Worm (Caenorhabditis elegans) whole organism, late embryonic: ENCODE data around the gene ZK688.5.

Experiments used
- F13H6.1 ChIP-seq: sonication (generic microtip); optimal IDR thresholded peaks from 2 replicates; lab custom pipeline; 2016; ENCODE audit warnings: missing genetic modification characterization, missing compliant biosample characterization
- K02D7.2 ChIP-seq: sonication (generic microtip); optimal IDR thresholded peaks from 2 replicates; lab custom pipeline; 2017; ENCODE audit warnings: mild to moderate bottlenecking, missing genetic modification characterization, missing compliant biosample characterization
- K09A11.1 ChIP-seq: sonication (generic microtip); optimal IDR thresholded peaks from 2 replicates; lab custom pipeline; 2017; ENCODE audit warnings: antibody characterized with exemption, mild to moderate bottlenecking, missing genetic modification characterization, missing compliant biosample characterization; ENCODE audit not compliant: insufficient read depth
- T23F11.4 ChIP-seq: fragments of 200-800 bp; sonication (Bioruptor generic); optimal IDR thresholded peaks from 2 replicates; lab custom pipeline; 2018; ENCODE audit warnings: mild to moderate bottlenecking, missing genetic modification characterization, missing compliant biosample characterization
- ahr-1 ChIP-seq: sonication (generic microtip); optimal IDR thresholded peaks from 2 replicates; lab custom pipeline; 2016; ENCODE audit warnings: missing genetic modification characterization, missing compliant biosample characterization
- ama-1 ChIP-seq: fragments of 150-350 bp; optimal IDR thresholded peaks from 2 replicates; lab custom pipeline; 2014
- ceh-14 ChIP-seq: sonication (generic microtip); optimal IDR thresholded peaks from 2 replicates; lab custom pipeline; 2016; ENCODE audit warnings: missing genotype, missing genetic modification characterization, missing compliant biosample characterization
- ceh-19 ChIP-seq: fragments of 200-800 bp; sonication (Bioruptor generic); optimal IDR thresholded peaks from 2 replicates; lab custom pipeline; 2018; ENCODE audit warnings: mild to moderate bottlenecking, missing genetic modification characterization, missing compliant biosample characterization
- ceh-2 ChIP-seq: sonication (generic microtip); optimal IDR thresholded peaks from 2 replicates; lab custom pipeline; 2016; ENCODE audit warnings: missing genotype, missing genetic modification characterization, missing compliant biosample characterization
- ceh-22 ChIP-seq: sonication (generic microtip); optimal IDR thresholded peaks from 2 replicates; lab custom pipeline; 2017; ENCODE audit warnings: missing biosample characterization, missing genetic modification characterization
- ceh-24 ChIP-seq: sonication (generic microtip); optimal IDR thresholded peaks from 2 replicates; lab custom pipeline; 2016; ENCODE audit warnings: mild to moderate bottlenecking, missing genetic modification characterization, missing compliant biosample characterization
- ceh-30 ChIP-seq: fragments of 150-350 bp; optimal IDR thresholded peaks from 2 replicates; lab custom pipeline; 2014; ENCODE audit warnings: missing biosample characterization, missing genetic modification characterization
- ceh-31 ChIP-seq: sonication (generic microtip); optimal IDR thresholded peaks from 2 replicates; lab custom pipeline; 2016; ENCODE audit warnings: missing genetic modification characterization, missing compliant biosample characterization
- ceh-34 ChIP-seq: sonication (generic microtip); optimal IDR thresholded peaks from 2 replicates; lab custom pipeline; 2016; ENCODE audit warnings: mild to moderate bottlenecking, missing genetic modification characterization, missing compliant biosample characterization
- ceh-45 ChIP-seq: fragments of 200-800 bp; sonication (Bioruptor generic); IDR thresholded peaks from 2 replicates; pipeline ENCODE4 v1.3.6; 2022; ENCODE audit warnings: missing genetic modification reagents, missing genetic modification characterization, missing compliant biosample characterization
- ceh-48 ChIP-seq: sonication (generic microtip); optimal IDR thresholded peaks from 2 replicates; lab custom pipeline; 2016; ENCODE audit warnings: missing genetic modification characterization, inconsistent platforms, missing compliant biosample characterization
- ceh-6 ChIP-seq: fragments of 200-800 bp; sonication (Bioruptor generic); optimal IDR thresholded peaks from 2 replicates; lab custom pipeline; 2018; ENCODE audit warnings: mild to moderate bottlenecking, missing genetic modification characterization, missing compliant biosample characterization
- ceh-9 ChIP-seq: sonication (generic microtip); optimal IDR thresholded peaks from 2 replicates; lab custom pipeline; 2016; ENCODE audit warnings: mild to moderate bottlenecking, missing genetic modification characterization, inconsistent platforms, missing compliant biosample characterization
- che-1 ChIP-seq: sonication (generic microtip); optimal IDR thresholded peaks from 2 replicates; lab custom pipeline; 2016; ENCODE audit warnings: mild to moderate bottlenecking, missing genetic modification characterization, missing compliant biosample characterization
- elt-4 ChIP-seq: sonication (generic microtip); optimal IDR thresholded peaks from 2 replicates; lab custom pipeline; 2016; ENCODE audit warnings: missing genetic modification characterization, missing compliant biosample characterization
- ets-4 ChIP-seq: sonication (generic microtip); optimal IDR thresholded peaks from 2 replicates; lab custom pipeline; 2016; ENCODE audit warnings: missing genetic modification characterization, missing compliant biosample characterization
- eyg-1 ChIP-seq: sonication (generic microtip); optimal IDR thresholded peaks from 2 replicates; lab custom pipeline; 2016; ENCODE audit warnings: missing genotype, missing genetic modification characterization, missing compliant biosample characterization
- fkh-6 ChIP-seq: sonication (generic microtip); optimal IDR thresholded peaks from 2 replicates; lab custom pipeline; 2016; ENCODE audit warnings: missing genetic modification characterization, missing compliant biosample characterization
- hlh-30 ChIP-seq: sonication (generic microtip); optimal IDR thresholded peaks from 2 replicates; lab custom pipeline; 2017; ENCODE audit warnings: antibody characterized with exemption, missing genetic modification characterization, missing compliant biosample characterization; ENCODE audit not compliant: insufficient read depth
- hlh-6 ChIP-seq: sonication (generic microtip); optimal IDR thresholded peaks from 2 replicates; lab custom pipeline; 2016; ENCODE audit warnings: missing genotype, missing genetic modification characterization, missing compliant biosample characterization
- lim-6 ChIP-seq: sonication (generic microtip); optimal IDR thresholded peaks from 2 replicates; lab custom pipeline; 2016; ENCODE audit warnings: missing genetic modification characterization, missing compliant biosample characterization
- madf-2 ChIP-seq: sonication (generic microtip); optimal IDR thresholded peaks from 2 replicates; lab custom pipeline; 2017; ENCODE audit warnings: missing genetic modification characterization, missing compliant biosample characterization
- nfya-1 ChIP-seq: sonication (generic microtip); optimal IDR thresholded peaks from 2 replicates; lab custom pipeline; 2017; ENCODE audit warnings: missing genetic modification characterization, mild to moderate bottlenecking, missing compliant biosample characterization, antibody characterized with exemption, moderate library complexity
- nhr-11 ChIP-seq: fragments of 150-350 bp; optimal IDR thresholded peaks from 2 replicates; lab custom pipeline; 2014; ENCODE audit warnings: missing biosample characterization, missing genetic modification characterization
- nhr-232 ChIP-seq: sonication (generic microtip); optimal IDR thresholded peaks from 2 replicates; lab custom pipeline; 2016; ENCODE audit warnings: missing genetic modification characterization, missing compliant biosample characterization
- pat-9 ChIP-seq: fragments of 200-800 bp; sonication (Bioruptor generic); optimal IDR thresholded peaks from 2 replicates; lab custom pipeline; 2018; ENCODE audit warnings: mild to moderate bottlenecking, missing genetic modification characterization, moderate library complexity, missing compliant biosample characterization
- pax-1 ChIP-seq: fragments of 150-350 bp; optimal IDR thresholded peaks from 2 replicates; lab custom pipeline; 2014; ENCODE audit warnings: missing biosample characterization, missing genetic modification characterization
- pha-2 ChIP-seq: sonication (generic microtip); optimal IDR thresholded peaks from 2 replicates; lab custom pipeline; 2017; ENCODE audit warnings: mild to moderate bottlenecking, missing genetic modification characterization, missing compliant biosample characterization
- pqm-1 ChIP-seq: sonication (generic microtip); optimal IDR thresholded peaks from 2 replicates; lab custom pipeline; 2016; ENCODE audit warnings: missing genetic modification characterization, missing compliant biosample characterization
- pros-1 ChIP-seq: fragments of 150-350 bp; optimal IDR thresholded peaks from 2 replicates; lab custom pipeline; 2014; ENCODE audit warnings: missing biosample characterization, missing genetic modification reagents, missing genetic modification characterization
- ref-2 ChIP-seq: sonication (generic microtip); optimal IDR thresholded peaks from 2 replicates; lab custom pipeline; 2016; ENCODE audit warnings: missing genetic modification characterization, missing compliant biosample characterization
- syd-9 ChIP-seq: sonication (generic microtip); optimal IDR thresholded peaks from 2 replicates; lab custom pipeline; 2016; ENCODE audit warnings: mild to moderate bottlenecking, missing genetic modification characterization, moderate library complexity, missing compliant biosample characterization
- tbx-7 ChIP-seq: sonication (generic microtip); optimal IDR thresholded peaks from 2 replicates; lab custom pipeline; 2016; ENCODE audit warnings: missing genotype, missing genetic modification characterization, missing compliant biosample characterization
- unc-3 ChIP-seq, 2 experiments: fragments of 200-800 bp in 1 of 2; sonication (Bioruptor generic) in 1 of 2; sonication (generic microtip) in 1 of 2; conservative IDR thresholded peaks in 1 of 2; optimal IDR thresholded peaks in 1 of 2; 2 replicates each; pipeline versions ENCODE4 v1.3.6 to Lab custom; 2016 to 2022; ENCODE audit warnings: missing compliant biosample characterization in 2 of 2, missing genetic modification characterization in 2 of 2, missing genetic modification reagents in 1 of 2
- unc-86 ChIP-seq: sonication (generic microtip); optimal IDR thresholded peaks from 2 replicates; lab custom pipeline; 2016; ENCODE audit warnings: missing genetic modification characterization, missing compliant biosample characterization
- zip-5 ChIP-seq: sonication (generic microtip); optimal IDR thresholded peaks from 2 replicates; lab custom pipeline; 2016; ENCODE audit warnings: missing genetic modification characterization, missing compliant biosample characterization

Gene ZK688.5

DNA sequence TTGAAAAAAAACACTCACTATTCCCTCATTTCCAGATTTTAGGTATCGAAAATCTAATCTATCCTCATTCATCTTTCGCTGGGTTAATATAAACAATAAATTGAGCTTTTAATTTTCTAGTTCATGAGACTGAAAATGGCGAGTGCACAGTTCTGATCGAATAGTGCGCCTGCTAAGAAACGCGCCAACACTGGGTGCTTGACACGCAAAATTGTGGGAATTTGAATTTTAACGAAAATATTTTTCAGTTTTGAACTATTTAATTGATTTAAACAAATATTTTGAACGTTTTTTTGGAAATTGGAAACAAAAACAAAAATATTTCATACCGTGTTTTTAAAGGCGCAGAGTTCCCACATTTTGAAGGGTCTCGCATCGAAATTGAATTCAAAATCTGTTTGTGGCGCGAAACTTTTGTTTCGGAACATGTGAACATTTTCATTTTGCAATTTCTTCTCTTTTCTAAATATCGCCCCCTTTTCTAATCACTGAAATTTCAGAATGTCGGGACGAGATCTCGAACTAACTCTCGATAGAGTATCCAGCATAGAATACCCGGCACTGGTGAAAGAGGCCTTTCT, 37.2 kb upstream of the ZK688.5 start, which contains the start of the genes C29E4.13 and npp-15:
Gene C29E4.13, minus strand, starts transcription at position 169 of the 581 bp plus-strand sequence.
Gene npp-15, plus strand, starts transcription at position 495 of the 581 bp plus-strand sequence.
- TF ChIP-seq ref-2 (tag; lab: Kevin White, UChicago) (no peak), ceh-6 (GFP tag; lab: Kevin White, UChicago) (no peak), zip-5 (tag; lab: Kevin White, UChicago) (no peak), ceh-24 (tag; lab: Kevin White, UChicago) (no peak), ceh-19 (GFP tag; lab: Kevin White, UChicago) (no peak), K02D7.2 (tag; lab: Kevin White, UChicago) (no peak), nfya-1 (peak; percentile 20), pros-1 (no peak)

DNA sequence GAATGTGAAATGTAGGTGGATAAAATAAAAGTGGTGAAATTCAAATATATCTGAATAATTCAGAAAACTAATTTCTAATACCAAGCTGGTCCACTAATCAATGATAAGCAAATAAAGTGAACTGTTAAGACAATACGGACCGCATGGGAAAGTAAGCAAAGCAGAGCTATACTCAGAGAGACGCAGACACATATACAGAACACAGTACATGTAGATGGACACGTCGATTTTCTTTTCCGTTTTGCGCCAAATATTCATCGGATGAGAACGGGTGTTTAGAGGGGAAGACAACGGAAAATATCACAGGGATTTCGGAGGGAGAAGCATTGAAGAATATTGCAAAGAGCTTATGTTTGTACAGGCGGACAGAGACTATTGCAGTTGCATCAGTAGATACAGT, 34.5 kb upstream of the ZK688.5 start:
- TF ChIP-seq ceh-14 (tag; lab: Kevin White, UChicago) (no peak), ceh-2 (tag; lab: Kevin White, UChicago) (peak; percentile 11)
- TF ChIP-seq, all 69 proteins: peak for 1

DNA sequence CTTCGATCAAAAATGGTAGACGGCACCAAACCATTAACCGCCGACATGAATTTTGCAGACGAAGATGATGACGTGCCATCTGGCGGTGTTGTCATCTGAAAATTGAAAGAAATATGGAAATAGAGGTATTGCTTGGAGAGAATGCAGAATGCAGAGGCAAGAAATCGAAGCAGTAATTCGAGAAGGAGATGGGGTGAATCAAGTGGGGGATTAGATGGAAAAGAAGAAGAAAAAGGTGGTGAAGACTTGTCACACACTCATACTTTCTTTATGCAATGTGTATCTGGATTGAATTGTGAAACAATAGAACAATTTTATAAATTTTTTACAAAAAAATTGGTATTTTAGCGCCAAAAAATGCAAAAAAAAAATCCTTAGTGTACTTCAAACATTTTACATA, 33.4 kb upstream of the ZK688.5 start, which contains the start of gene tag-250:
Gene tag-250, minus strand, starts transcription at position 101 of the 400 bp plus-strand sequence.
- no peak for TF ChIP-seq madf-2 (tag; lab: Kevin White, UChicago)
- TF ChIP-seq ref-2 (tag; lab: Kevin White, UChicago) = no peak
- TF ChIP-seq nhr-11 (tag; lab: Kevin White, UChicago) = no peak
- TF ChIP-seq nhr-232 (tag; lab: Kevin White, UChicago) = no peak
- no peak for TF ChIP-seq K09A11.1
- no peak for TF ChIP-seq T23F11.4 (GFP tag; lab: Kevin White, UChicago)
- TF ChIP-seq hlh-30 = no peak
- no peak for TF ChIP-seq che-1
- no peak for TF ChIP-seq F13H6.1 (tag; lab: Kevin White, UChicago)
- TF ChIP-seq, all 69 proteins: peak for 0

DNA sequence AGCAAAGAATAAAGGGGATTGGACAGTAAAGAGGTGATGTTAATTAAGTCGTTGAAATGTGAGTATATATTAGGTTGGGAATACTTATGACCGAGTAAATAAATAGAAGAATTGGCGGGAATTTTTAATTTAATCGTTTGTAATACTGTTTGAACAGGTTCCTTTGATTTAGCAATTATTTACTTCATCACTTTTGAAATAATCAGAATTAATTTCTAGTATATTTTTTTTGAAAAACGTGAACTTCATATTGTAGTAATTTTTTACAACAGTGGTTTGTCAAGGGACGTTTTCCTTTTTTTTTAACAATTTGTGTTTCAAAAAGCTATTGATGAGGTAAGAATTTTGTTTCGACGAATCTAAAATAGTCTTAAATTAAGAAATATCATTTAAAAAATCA, 30.8 kb upstream of the ZK688.5 start, which contains the start of gene C29E4.17:
Gene C29E4.17, plus strand, starts transcription at position 301 of the 400 bp plus-strand sequence.
- TF ChIP-seq fkh-6 (no peak), ceh-45 (GFP tag; lab: Robert Waterston, UW) (no peak), ceh-48 (tag; lab: Kevin White, UChicago) (no peak), ceh-31 (tag; lab: Kevin White, UChicago) (no peak), pqm-1 (tag; lab: Kevin White, UChicago) (no peak), pax-1 (tag; lab: Kevin White, UChicago) (no peak), ceh-30 (tag; lab: Kevin White, UChicago) (no peak), T23F11.4 (GFP tag; lab: Kevin White, UChicago) (no peak), pat-9 (tag; lab: Kevin White, UChicago) (no peak), hlh-6 (tag; lab: Kevin White, UChicago) (no peak), elt-4 (tag; lab: Kevin White, UChicago) (no peak), nhr-11 (tag; lab: Kevin White, UChicago) (no peak), unc-86 (no peak), ceh-34 (no peak), ets-4 (tag; lab: Kevin White, UChicago) (no peak)

DNA sequence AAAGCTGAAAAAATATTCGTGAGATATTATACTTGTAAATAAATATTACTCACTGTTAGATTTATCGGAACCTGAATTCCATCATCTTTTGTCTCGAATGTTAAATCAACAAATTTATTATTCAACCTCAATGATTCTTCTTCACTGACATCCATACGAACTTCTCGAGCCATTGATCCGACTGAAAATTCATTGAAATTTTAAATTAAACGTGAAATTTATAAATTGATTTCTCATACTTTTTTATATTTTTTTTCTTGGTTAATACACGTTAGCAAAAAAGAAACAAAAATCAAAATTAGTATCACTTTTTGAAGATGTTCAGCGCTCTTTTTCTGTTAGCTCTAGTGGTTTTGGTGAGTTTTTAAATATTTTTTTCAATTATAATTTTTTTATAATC, 28.4 kb upstream of the ZK688.5 start, which contains the start of gene C29E4.14:
Gene C29E4.14, plus strand, starts transcription at position 301 of the 400 bp plus-strand sequence.
- TF ChIP-seq madf-2 (tag; lab: Kevin White, UChicago) = no peak
- TF ChIP-seq pha-2 (tag; lab: Kevin White, UChicago) = no peak
- no peak for TF ChIP-seq unc-3 (GFP tag; conservative IDR thresholded peaks at IDR 0.05; lab: Robert Waterston, UW)
- TF ChIP-seq unc-3 (tag; optimal IDR thresholded peaks at IDR 0.05; lab: Kevin White, UChicago) = no peak
- TF ChIP-seq eyg-1 (tag; lab: Kevin White, UChicago) = no peak
- no peak for TF ChIP-seq lim-6 (tag; lab: Kevin White, UChicago)
- no peak for TF ChIP-seq ama-1 (lab: Kevin White, UChicago)
- no peak for TF ChIP-seq pat-9 (tag; lab: Kevin White, UChicago)
- TF ChIP-seq ahr-1 = no peak
- no peak for TF ChIP-seq ets-4 (tag; lab: Kevin White, UChicago)
- no peak for TF ChIP-seq zip-5 (tag; lab: Kevin White, UChicago)
- TF ChIP-seq ceh-22 = no peak
- TF ChIP-seq ceh-9 (tag; lab: Kevin White, UChicago) = no peak
- no peak for TF ChIP-seq pqm-1 (tag; lab: Kevin White, UChicago)
- no peak for TF ChIP-seq F13H6.1 (tag; lab: Kevin White, UChicago)
- no peak for TF ChIP-seq syd-9 (tag; lab: Kevin White, UChicago)
- TF ChIP-seq tbx-7 (tag; lab: Kevin White, UChicago) = no peak
